Fruit fly (Drosophila melanogaster) whole organism, prepupa: ENCODE measurements around the gene CG4860.

Experiments
- CG10631 ChIP-seq: fragments of 200-800 bp; sonication (Bioruptor generic); optimal IDR thresholded peaks from 2 replicates; lab custom pipeline; 2016; ENCODE audit warnings: missing biosample characterization, missing genetic modification characterization
- CG11294 ChIP-seq: fragments of 200-800 bp; sonication (Bioruptor generic); IDR thresholded peaks from 2 replicates; pipeline ENCODE4 v1.3.6; 2022; ENCODE audit warnings: missing biosample characterization, missing genetic modification characterization
- CG11902 ChIP-seq: fragments of 200-800 bp; sonication (Bioruptor generic); optimal IDR thresholded peaks from 3 replicates; lab custom pipeline; 2016; ENCODE audit warnings: missing biosample characterization, missing genetic modification characterization
- CG7368 ChIP-seq: fragments of 200-800 bp; sonication (Bioruptor generic); optimal IDR thresholded peaks from 3 replicates; lab custom pipeline; 2016; ENCODE audit warnings: missing biosample characterization, missing genetic modification characterization
- OdsH ChIP-seq: fragments of 200-800 bp; sonication (Bioruptor generic); optimal IDR thresholded peaks from 3 replicates; lab custom pipeline; 2016; ENCODE audit warnings: missing biosample characterization, missing genetic modification characterization
- dsx ChIP-seq: fragments of 200-800 bp; optimal IDR thresholded peaks from 3 replicates; lab custom pipeline; 2019; ENCODE audit warnings: missing biosample characterization, mild to moderate bottlenecking, missing genetic modification characterization, moderate library complexity; ENCODE audit not compliant: poor library complexity, severe bottlenecking
- lz ChIP-seq: fragments of 200-800 bp; sonication (Bioruptor generic); optimal IDR thresholded peaks from 3 replicates; lab custom pipeline; 2016; ENCODE audit warnings: missing biosample characterization, missing genetic modification characterization

DNA sequence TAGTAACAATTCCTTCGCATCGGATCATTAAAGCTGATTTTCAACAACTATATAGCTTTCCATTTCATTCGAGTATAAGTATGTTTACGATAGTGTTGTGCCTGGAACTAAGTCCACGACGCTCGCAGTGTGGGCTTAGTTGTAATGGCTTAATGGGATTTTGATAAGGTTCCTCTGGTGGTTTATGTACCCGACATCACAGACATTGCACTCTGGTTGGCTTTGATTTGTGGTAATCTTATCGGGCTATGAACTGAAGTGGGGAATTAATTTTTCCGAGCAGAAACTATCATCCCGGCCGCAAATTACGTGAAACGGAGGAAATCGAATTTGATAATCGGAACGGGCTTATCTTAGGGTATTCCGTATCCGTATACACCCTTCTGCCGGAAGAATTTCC lies 9.7 kb downstream of the CG4860 start:
- no peak for TF ChIP-seq CG11902 (GFP tag; lab: Kevin White, UChicago)
- no peak for TF ChIP-seq OdsH
- no peak for TF ChIP-seq dsx (GFP tag; lab: Kevin White, UChicago)
- TF ChIP-seq CG7368 (GFP tag; lab: Kevin White, UChicago) = no peak
- no peak for TF ChIP-seq CG10631 (GFP tag; lab: Kevin White, UChicago)
- no peak for TF ChIP-seq CG11294 (GFP tag; lab: Robert Waterston, UW)
- no peak for TF ChIP-seq lz (GFP tag; lab: Kevin White, UChicago)
